Fruit fly (Drosophila melanogaster): ENCODE data around the gene Adat1.

DNA sequence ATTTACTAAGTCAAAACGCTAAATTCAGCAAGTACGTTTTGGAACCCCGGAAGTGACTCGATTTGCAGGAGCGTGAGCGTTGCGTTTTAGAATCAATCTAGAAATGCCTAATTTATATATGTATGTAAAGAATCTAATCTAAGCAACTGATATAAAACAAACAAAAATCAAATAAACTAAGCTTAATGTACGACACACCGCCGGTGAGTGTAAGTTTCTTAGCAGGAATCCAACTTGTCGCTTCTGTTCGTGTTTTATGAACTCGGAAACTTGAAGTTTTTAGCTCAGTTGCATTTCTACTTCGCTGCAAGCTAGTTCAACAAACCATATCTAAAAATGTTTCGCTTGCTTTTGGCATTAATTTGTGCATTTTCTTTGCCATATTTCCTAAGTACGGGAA is 37.6 kb downstream of the Adat1 start, which contains the start of gene CG43376:
- TF ChIP-seq Hr78 (GFP tag; optimal IDR thresholded peaks at IDR 0.05), result no peak
- TF ChIP-seq GATAd (GFP tag; optimal IDR thresholded peaks at IDR 0.05), result no peak
- TF ChIP-seq foxo (GFP tag; optimal IDR thresholded peaks at IDR 0.05), result no peak
- no peak for TF ChIP-seq psq (GFP tag; optimal IDR thresholded peaks at IDR 0.05)
- TF ChIP-seq pan (optimal IDR thresholded peaks at IDR 0.05), result no peak
- no peak for TF ChIP-seq Jra (GFP tag; optimal IDR thresholded peaks at IDR 0.05)
- TF ChIP-seq dmrt93B (GFP tag; optimal IDR thresholded peaks at IDR 0.05), result no peak
- TF ChIP-seq dsf (GFP tag; optimal IDR thresholded peaks at IDR 0.05; ENCODE audit: borderline replicate concordance), result no peak
- TF ChIP-seq fru (GFP tag; optimal IDR thresholded peaks at IDR 0.05), result no peak
- no peak for TF ChIP-seq dl (GFP tag; optimal IDR thresholded peaks at IDR 0.05; ENCODE audit: insufficient read depth in 1 of 2, partially characterized antibody in 2 of 2)

All from whole organism, wandering third instar larva.